Worm (Caenorhabditis elegans) whole organism, early embryonic: ENCODE results near the gene ZK1010.4.

ENCODE experiments used
- B0310.2 ChIP-seq: sonication (generic microtip); optimal IDR thresholded peaks from 2 replicates; lab custom pipeline; 2016; ENCODE audit warnings: mild to moderate bottlenecking, missing genetic modification characterization, missing compliant biosample characterization
- F13C5.2 ChIP-seq: sonication (generic microtip); optimal IDR thresholded peaks from 2 replicates; lab custom pipeline; 2017; ENCODE audit warnings: mild to moderate bottlenecking, missing genetic modification characterization, inconsistent platforms, missing compliant biosample characterization
- ama-1 ChIP-seq: fragments of 150-350 bp; optimal IDR thresholded peaks from 2 replicates; lab custom pipeline; 2014
- ceh-36 ChIP-seq: sonication (generic microtip); optimal IDR thresholded peaks from 2 replicates; lab custom pipeline; 2016; ENCODE audit warnings: missing genetic modification characterization, inconsistent platforms, missing compliant biosample characterization
- flt-1 ChIP-seq: fragments of 200-800 bp; sonication (Bioruptor generic); IDR thresholded peaks from 2 replicates; pipeline ENCODE4 v1.3.6; 2022; ENCODE audit warnings: missing genetic modification characterization, missing compliant biosample characterization
- hmbx-1 ChIP-seq: sonication (generic microtip); optimal IDR thresholded peaks from 2 replicates; lab custom pipeline; 2016; ENCODE audit warnings: mild to moderate bottlenecking, missing genetic modification characterization, missing compliant biosample characterization
- hmg-4 ChIP-seq: fragments of 200-800 bp; sonication (Bioruptor generic); optimal IDR thresholded peaks from 2 replicates; lab custom pipeline; 2018; ENCODE audit warnings: mild to moderate bottlenecking, missing genetic modification characterization, missing compliant biosample characterization
- hnd-1 ChIP-seq: sonication (generic microtip); optimal IDR thresholded peaks from 2 replicates; lab custom pipeline; 2016; ENCODE audit warnings: missing genetic modification characterization, missing compliant biosample characterization
- scrt-1 ChIP-seq: fragments of 200-800 bp; sonication (Bioruptor generic); IDR thresholded peaks from 2 replicates; pipeline ENCODE4 v1.3.6; 2022; ENCODE audit warnings: missing genetic modification characterization, missing compliant biosample characterization
- tra-4 ChIP-seq: sonication (generic microtip); optimal IDR thresholded peaks from 2 replicates; lab custom pipeline; 2017; ENCODE audit warnings: missing genetic modification characterization, missing compliant biosample characterization

- TF ChIP-seq scrt-1 (GFP tag; lab: Robert Waterston, UW) = no peak
- TF ChIP-seq hmbx-1 (tag; lab: Kevin White, UChicago) = no peak
- no peak for TF ChIP-seq B0310.2
- no peak for TF ChIP-seq ama-1 (lab: Kevin White, UChicago)
- no peak for TF ChIP-seq tra-4 (tag; lab: Kevin White, UChicago)
- no peak for TF ChIP-seq flt-1 (GFP tag; lab: Robert Waterston, UW)
- no peak for TF ChIP-seq F13C5.2 (tag; lab: Kevin White, UChicago)
- no peak for TF ChIP-seq hnd-1
- TF ChIP-seq hmg-4 (GFP tag; lab: Kevin White, UChicago) = no peak
- no peak for TF ChIP-seq ceh-36
Observed at ce11 chrIII:13031701-13032100, 50.8 kb downstream of the ZK1010.4 start, which contains the start of gene F14F7.5.
